Worm (Caenorhabditis elegans): Measurements from ENCODE around the gene hex-1.

DNA sequence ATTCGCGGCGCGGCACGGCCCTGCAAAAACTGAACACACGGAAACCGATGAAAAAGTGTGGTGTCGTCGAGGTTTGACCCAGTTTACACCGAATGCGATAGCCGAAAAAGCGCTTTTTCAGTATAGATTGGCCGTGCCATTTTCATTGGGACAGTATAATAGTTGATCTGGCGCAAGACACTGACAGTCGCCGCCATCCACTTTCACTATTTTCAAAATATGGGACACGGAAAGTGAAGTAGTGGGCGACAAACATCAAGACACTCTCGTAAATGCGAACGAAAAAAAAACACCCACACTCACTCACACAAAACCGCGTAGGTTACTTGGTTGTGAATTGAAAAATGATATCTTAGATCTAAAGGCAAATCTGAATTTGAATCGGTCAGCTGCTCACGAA lies 1.9 kb upstream of the hex-1 start:
- no peak for TF ChIP-seq unc-62 (GFP tag; optimal IDR thresholded peaks at IDR 0.05)
- no peak for TF ChIP-seq ztf-11 (tag; optimal IDR thresholded peaks at IDR 0.05)
- no peak for TF ChIP-seq unc-39 (tag; optimal IDR thresholded peaks at IDR 0.05)
- TF ChIP-seq nhr-76 (tag; optimal IDR thresholded peaks at IDR 0.05), result no peak
- no peak for TF ChIP-seq snpc-4 (tag; optimal IDR thresholded peaks at IDR 0.05)
- no peak for TF ChIP-seq bed-3 (GFP tag; optimal IDR thresholded peaks at IDR 0.05)
- no peak for TF ChIP-seq pha-4 (tag; optimal IDR thresholded peaks at IDR 0.05)
